Fruit fly (Drosophila melanogaster): ENCODE measurements around the gene CG12395.

CG12395 gene

dm6 chrX:16104738-16105426, 42.2 kb upstream of the CG12395 start, which contains the start of the genes CG42353 and CG42354 (continued):
- peak; percentile 91 for TF ChIP-seq CG5245 (GFP tag; optimal IDR thresholded peaks at IDR 0.05)
- TF ChIP-seq ttk (GFP tag; IDR thresholded peaks at IDR 0.05): peak; percentile 92
- TF ChIP-seq Gsc (GFP tag; IDR thresholded peaks at IDR 0.05): peak; percentile 91
- TF ChIP-seq Oaz (GFP tag; IDR thresholded peaks at IDR 0.05): peak; percentile 90
- TF ChIP-seq sisA (GFP tag; IDR thresholded peaks at IDR 0.05): peak; percentile 94
- peak; percentile 96 for TF ChIP-seq Meics (GFP tag; optimal IDR thresholded peaks at IDR 0.05)
- TF ChIP-seq pho (GFP tag; optimal IDR thresholded peaks at IDR 0.05): peak; percentile 95
- TF ChIP-seq CG15696 (tag; optimal IDR thresholded peaks at IDR 0.05): peak; percentile 97
- TF ChIP-seq dysf (GFP tag; IDR thresholded peaks at IDR 0.05): peak; percentile 97
- peak in 1 of 2 experiments; percentile 22 for TF ChIP-seq Dfd (GFP tag; optimal IDR thresholded peaks at IDR 0.05)
- TF ChIP-seq inv (GFP tag; IDR thresholded peaks at IDR 0.05; ENCODE audit: partially characterized antibody): no peak
- peak; percentile 67 for TF ChIP-seq Dad (GFP tag; optimal IDR thresholded peaks at IDR 0.05)
- TF ChIP-seq CG12219 (GFP tag; optimal IDR thresholded peaks at IDR 0.05): peak; percentile 96
- no peak for TF ChIP-seq pan (optimal IDR thresholded peaks at IDR 0.05)
- TF ChIP-seq pan (GFP tag; optimal IDR thresholded peaks at IDR 0.05 in 1 of 2, IDR thresholded peaks at IDR 0.05 in 1 of 2): peak in 1 of 2 experiments; percentile 95
- peak; percentile 89 for TF ChIP-seq chm (GFP tag; IDR thresholded peaks at IDR 0.05)
- no peak for TF ChIP-seq br (optimal IDR thresholded peaks at IDR 0.05)
- peak; percentile 95 for TF ChIP-seq CG15269 (tag; optimal IDR thresholded peaks at IDR 0.05)
- peak; percentile 98 for TF ChIP-seq fd96Cb (tag; optimal IDR thresholded peaks at IDR 0.05)
- TF ChIP-seq CG2202 (tag; optimal IDR thresholded peaks at IDR 0.05): peak; percentile 93
- TF ChIP-seq Nf-YA (GFP tag; IDR thresholded peaks at IDR 0.05): peak; percentile 76
- peak; percentile 80 for TF ChIP-seq CG7271 (tag; optimal IDR thresholded peaks at IDR 0.05)
- peak; percentile 79 for TF ChIP-seq cas (GFP tag; IDR thresholded peaks at IDR 0.05)
- 0 out of 3 replicates have a peak, but pooled peaks have one; percentile 40 for TF ChIP-seq CG6791 (GFP tag; IDR thresholded peaks at IDR 0.05; ENCODE audit: partially characterized antibody)
- peak; percentile 83 for TF ChIP-seq pros (GFP tag; optimal IDR thresholded peaks at IDR 0.05)
- peak; percentile 95 for TF ChIP-seq Max (GFP tag; optimal IDR thresholded peaks at IDR 0.05)
- peak; percentile 86 for TF ChIP-seq CG8281 (tag; optimal IDR thresholded peaks at IDR 0.05)
- TF ChIP-seq btn (GFP tag; optimal IDR thresholded peaks at IDR 0.05): peak; percentile 79
- TF ChIP-seq Aef1 (GFP tag; IDR thresholded peaks at IDR 0.05): peak; percentile 94
- TF ChIP-seq dmrt11E (tag; optimal IDR thresholded peaks at IDR 0.05): peak; percentile 99
- TF ChIP-seq CG17568 (GFP tag; optimal IDR thresholded peaks at IDR 0.05): peak; percentile 92
- peak; percentile 70 to 95 for TF ChIP-seq eve (GFP tag; optimal IDR thresholded peaks at IDR 0.05)
- TF ChIP-seq tx (GFP tag; optimal IDR thresholded peaks at IDR 0.05): peak; percentile 87
- peak; percentile 98 for TF ChIP-seq CG30431 (GFP tag; optimal IDR thresholded peaks at IDR 0.05)
- peak; percentile 95 for TF ChIP-seq CG13296 (GFP tag; optimal IDR thresholded peaks at IDR 0.05)
- peak; percentile 86 for TF ChIP-seq her (GFP tag; optimal IDR thresholded peaks at IDR 0.05)
- TF ChIP-seq tin (GFP tag; optimal IDR thresholded peaks at IDR 0.05): peak; percentile 96
- peak; percentile 98 for TF ChIP-seq Hsf (GFP tag; optimal IDR thresholded peaks at IDR 0.05)
- peak; percentile 98 for TF ChIP-seq CG10979 (tag; optimal IDR thresholded peaks at IDR 0.05)
- TF ChIP-seq salm (tag; optimal IDR thresholded peaks at IDR 0.05): peak; percentile 92
- TF ChIP-seq knrl (GFP tag; IDR thresholded peaks at IDR 0.05; ENCODE audit: partially characterized antibody): no peak
- TF ChIP-seq ken (GFP tag; IDR thresholded peaks at IDR 0.05): peak; percentile 92
- peak; percentile 86 for TF ChIP-seq otp (GFP tag; IDR thresholded peaks at IDR 0.05)
- TF ChIP-seq mirr (GFP tag; optimal IDR thresholded peaks at IDR 0.05): peak; percentile 83
- TF ChIP-seq ham (GFP tag; IDR thresholded peaks at IDR 0.05): peak; percentile 71
- peak; percentile 92 for TF ChIP-seq CG10366 (GFP tag; IDR thresholded peaks at IDR 0.05)
- TF ChIP-seq CG1024 (GFP tag; IDR thresholded peaks at IDR 0.05): peak; percentile 82
- TF ChIP-seq crp (GFP tag; optimal IDR thresholded peaks at IDR 0.05): peak; percentile 20 to 69
- peak; percentile 91 for TF ChIP-seq CG14441 (GFP tag; IDR thresholded peaks at IDR 0.05)
- TF ChIP-seq CG42726 (GFP tag; IDR thresholded peaks at IDR 0.05; ENCODE audit: partially characterized antibody): peak; percentile 29; the same call in 1 of the 2 replicates
